Fruit fly (Drosophila melanogaster) S2 (cell line): ENCODE measurements around the gene Mrp5.

Source experiments
- CG8478 ChIP-seq: fragments of >200 bp; optimal IDR thresholded peaks from 2 replicates; lab custom pipeline; 2018
- CTCF ChIP-seq, 2 experiments: fragments of >200 bp; optimal IDR thresholded peaks; 2 replicates each; lab custom pipeline; 2018

The Mrp5 gene

dm6 chr3R:19875118-19875887, at the start of gene Mrp5:
Gene Mrp5 (minus strand): TSS chr3R:19875678.
- TF ChIP-seq CTCF (optimal IDR thresholded peaks at IDR 0.05; lab: Kevin White, UChicago), result no peak
- no peak for TF ChIP-seq CG8478 (lab: Kevin White, UChicago)

dm6 chr3R:19925271-19925670, 49.8 kb upstream of the Mrp5 start, which contains the start of gene CG4462:
Gene CG4462 (minus strand): TSS chr3R:19925371.
- TF ChIP-seq CTCF (optimal IDR thresholded peaks at IDR 0.05; lab: Kevin White, UChicago) (no peak), CG8478 (lab: Kevin White, UChicago) (no peak)

- TF ChIP-seq CG8478 (lab: Kevin White, UChicago) (no peak), CTCF (optimal IDR thresholded peaks at IDR 0.05; lab: Kevin White, UChicago) (no peak)
Observed at dm6 chr3R:19924331-19924730, 48.9 kb upstream of the Mrp5 start.

- TF ChIP-seq CTCF (optimal IDR thresholded peaks at IDR 0.05; lab: Kevin White, UChicago) (no peak), CG8478 (lab: Kevin White, UChicago) (no peak)
Observed at dm6 chr3R:19918207-19918606, 42.7 kb upstream of the Mrp5 start, which contains the start of gene CG4770. Gene CG4770 (plus strand): TSS chr3R:19918507.

- TF ChIP-seq CG8478 (lab: Kevin White, UChicago), result no peak
- no peak for TF ChIP-seq CTCF (optimal IDR thresholded peaks at IDR 0.05; lab: Kevin White, UChicago)
Observed at dm6 chr3R:19917739-19918138, 42.3 kb upstream of the Mrp5 start, which contains the start of gene CG4465. Gene CG4465 (minus strand): TSS chr3R:19917839.

dm6 chr3R:19915312-19915711, 39.8 kb upstream of the Mrp5 start, which contains the start of the genes Xport-A and Xport-B:
Gene Xport-A (minus strand): TSS chr3R:19915412.
Gene Xport-B (minus strand): TSS chr3R:19915412.
- TF ChIP-seq CG8478 (lab: Kevin White, UChicago), result no peak
- TF ChIP-seq CTCF (optimal IDR thresholded peaks at IDR 0.05; lab: Kevin White, UChicago), result no peak

- TF ChIP-seq CG8478 (lab: Kevin White, UChicago) (no peak), CTCF (optimal IDR thresholded peaks at IDR 0.05; lab: Kevin White, UChicago) (no peak)
Observed at dm6 chr3R:19911030-19911429, 35.6 kb upstream of the Mrp5 start.

dm6 chr3R:19910302-19911029, 35.0 kb upstream of the Mrp5 start:
- TF ChIP-seq CG8478 (lab: Kevin White, UChicago) (no peak), CTCF (optimal IDR thresholded peaks at IDR 0.05; lab: Kevin White, UChicago) (no peak)

- TF ChIP-seq CTCF (optimal IDR thresholded peaks at IDR 0.05; lab: Kevin White, UChicago), result no peak
- TF ChIP-seq CG8478 (lab: Kevin White, UChicago), result no peak
Observed at dm6 chr3R:19909541-19910182, 34.2 kb upstream of the Mrp5 start.

dm6 chr3R:19908863-19909343, 33.4 kb upstream of the Mrp5 start:
- TF ChIP-seq CG8478 (lab: Kevin White, UChicago), result no peak
- no peak for TF ChIP-seq CTCF (optimal IDR thresholded peaks at IDR 0.05; lab: Kevin White, UChicago)

dm6 chr3R:19905932-19906439, 30.5 kb upstream of the Mrp5 start:
- TF ChIP-seq CG8478 (lab: Kevin White, UChicago), result no peak
- no peak for TF ChIP-seq CTCF (optimal IDR thresholded peaks at IDR 0.05; lab: Kevin White, UChicago)

- peak in 1 of 2 experiments; percentile 9 for TF ChIP-seq CTCF (optimal IDR thresholded peaks at IDR 0.05; lab: Kevin White, UChicago)
- no peak for TF ChIP-seq CG8478 (lab: Kevin White, UChicago)
Observed at dm6 chr3R:19904865-19905373, 29.4 kb upstream of the Mrp5 start, which contains the start of the genes Surf6 and RhoGAP92B. Gene Surf6 (minus strand): TSS chr3R:19904868. Gene RhoGAP92B (plus strand): TSS chr3R:19905164.

dm6 chr3R:19902926-19903739, 27.7 kb upstream of the Mrp5 start, which contains the start of gene ClpX:
Gene ClpX (minus strand): TSS chr3R:19903689.
- no peak for TF ChIP-seq CG8478 (lab: Kevin White, UChicago)
- no peak for TF ChIP-seq CTCF (optimal IDR thresholded peaks at IDR 0.05; lab: Kevin White, UChicago)
